Worm (Caenorhabditis elegans) whole organism, L3 larva: ENCODE measurements around the gene tsp-2.

Experiments
- ceh-28 ChIP-seq: fragments of 150-350 bp; optimal IDR thresholded peaks from 2 replicates; lab custom pipeline; 2014; ENCODE audit warnings: missing biosample characterization, missing genetic modification reagents, missing genetic modification characterization
- egl-27 ChIP-seq: sonication (generic microtip); optimal IDR thresholded peaks from 4 replicates; lab custom pipeline; 2017; ENCODE audit warnings: missing biosample characterization, missing genetic modification reagents, missing genetic modification characterization

ce11 chrIII:8279567-8279966 is 41.8 kb upstream of the tsp-2 start:
- TF ChIP-seq egl-27 (no peak), ceh-28 (no peak)
